Fruit fly (Drosophila melanogaster) whole organism, embryonic: ENCODE measurements around the gene mfas.

Experiments used
- Asciz ChIP-seq: fragments of 200-800 bp; sonication (Bioruptor generic); optimal IDR thresholded peaks from 2 replicates; lab custom pipeline; 2017; ENCODE audit warnings: missing biosample characterization, mild to moderate bottlenecking, missing genetic modification characterization, missing genetic modification reagents
- Atf6 ChIP-seq: fragments of 200-800 bp; sonication (Bioruptor generic); IDR thresholded peaks from 2 replicates; pipeline ENCODE4 v1.3.6; 2022; ENCODE audit warnings: missing biosample characterization, missing genetic modification characterization
- B-H2 ChIP-seq: fragments of 200-800 bp; sonication (Bioruptor generic); optimal IDR thresholded peaks from 2 replicates; lab custom pipeline; 2018; ENCODE audit warnings: missing biosample characterization, mild to moderate bottlenecking, missing genetic modification characterization
- CG11696 ChIP-seq: fragments of 200-800 bp; sonication (Bioruptor generic); IDR thresholded peaks from 2 replicates; pipeline ENCODE4 v1.3.6; 2022; ENCODE audit warnings: missing biosample characterization, missing genetic modification characterization
- CG12219 ChIP-seq: fragments of 200-800 bp; sonication (Bioruptor generic); optimal IDR thresholded peaks from 3 replicates; lab custom pipeline; 2018; ENCODE audit warnings: missing biosample characterization, mild to moderate bottlenecking, missing genetic modification characterization
- CG13296 ChIP-seq: fragments of 200-800 bp; sonication (Bioruptor generic); optimal IDR thresholded peaks from 3 replicates; lab custom pipeline; 2018; ENCODE audit warnings: missing biosample characterization, mild to moderate bottlenecking, missing genetic modification characterization
- CG15011 ChIP-seq: fragments of 200-800 bp; sonication (Bioruptor generic); optimal IDR thresholded peaks from 3 replicates; lab custom pipeline; 2018; ENCODE audit warnings: missing biosample characterization, mild to moderate bottlenecking, missing genetic modification characterization
- CG15269 ChIP-seq: fragments of 200-800 bp; sonication (Bioruptor generic); optimal IDR thresholded peaks from 2 replicates; lab custom pipeline; 2018; ENCODE audit warnings: missing biosample characterization, mild to moderate bottlenecking, missing genetic modification characterization, moderate library complexity
- CG2116 ChIP-seq: fragments of 200-800 bp; sonication (Bioruptor generic); optimal IDR thresholded peaks from 3 replicates; lab custom pipeline; 2018; ENCODE audit warnings: missing biosample characterization, mild to moderate bottlenecking, missing genetic modification characterization
- CG30020 ChIP-seq: fragments of 200-800 bp; optimal IDR thresholded peaks from 2 replicates; lab custom pipeline; 2019; ENCODE audit warnings: missing biosample characterization, mild to moderate bottlenecking, missing genetic modification characterization, moderate library complexity
- CG34422 ChIP-seq: fragments of 200-800 bp; sonication (Bioruptor generic); IDR thresholded peaks from 3 replicates; pipeline ENCODE4 v1.3.6; 2022; ENCODE audit warnings: missing biosample characterization, missing genetic modification characterization
- CG3847 ChIP-seq: fragments of 200-800 bp; sonication (Bioruptor generic); IDR thresholded peaks from 2 replicates; pipeline ENCODE4 v1.3.6; 2022; ENCODE audit warnings: missing biosample characterization, missing genetic modification characterization
- CG6683 ChIP-seq: fragments of 200-800 bp; sonication (Bioruptor generic); optimal IDR thresholded peaks from 2 replicates; lab custom pipeline; 2017; ENCODE audit warnings: missing biosample characterization, mild to moderate bottlenecking, missing genetic modification characterization, missing genetic modification reagents
- CG6765 ChIP-seq: fragments of 200-800 bp; sonication (Bioruptor generic); optimal IDR thresholded peaks from 3 replicates; lab custom pipeline; 2017; ENCODE audit warnings: missing biosample characterization, mild to moderate bottlenecking, missing genetic modification characterization
- Fer3 ChIP-seq: fragments of 200-800 bp; sonication (Bioruptor generic); optimal IDR thresholded peaks from 2 replicates; lab custom pipeline; 2018; ENCODE audit warnings: missing biosample characterization, mild to moderate bottlenecking, missing genetic modification characterization, moderate library complexity
- HLH4C ChIP-seq: fragments of 200-800 bp; sonication (Bioruptor generic); IDR thresholded peaks from 3 replicates; pipeline ENCODE4 v1.3.6; 2022; ENCODE audit warnings: missing biosample characterization, missing genetic modification characterization; ENCODE audit not compliant: partially characterized antibody
- HmgD ChIP-seq: fragments of 200-800 bp; sonication (Bioruptor generic); optimal IDR thresholded peaks from 3 replicates; lab custom pipeline; 2016; ENCODE audit warnings: missing biosample characterization, missing genetic modification characterization
- Hmr ChIP-seq: fragments of 200-800 bp; sonication (Bioruptor generic); optimal IDR thresholded peaks from 3 replicates; lab custom pipeline; 2017; ENCODE audit warnings: mild to moderate bottlenecking, missing biosample characterization, missing genetic modification reagents, missing genetic modification characterization
- Hr78 ChIP-seq, 2 experiments: fragments of 200-800 bp in 1 of 2; fragments of >200 bp in 1 of 2; sonication (Bioruptor generic) in 1 of 2; optimal IDR thresholded peaks; 2 replicates each; lab custom pipeline; 2017 to 2019; ENCODE audit warnings: missing biosample characterization in 2 of 2, missing genetic modification characterization in 2 of 2, mild to moderate bottlenecking in 1 of 2, moderate library complexity in 1 of 2
- Med ChIP-seq: fragments of 200-800 bp; sonication (Bioruptor generic); peaks from one replicate; lab custom pipeline; 2016; ENCODE audit warnings: missing biosample characterization, missing genetic modification characterization, mild to moderate bottlenecking, inconsistent platforms, moderate library complexity
- Nf-YA ChIP-seq: fragments of 200-800 bp; sonication (Bioruptor generic); IDR thresholded peaks from 2 replicates; pipeline ENCODE4 v1.3.6; 2022; ENCODE audit warnings: missing biosample characterization, missing genetic modification characterization
- PHDP ChIP-seq: fragments of 200-800 bp; sonication (Bioruptor generic); optimal IDR thresholded peaks from 3 replicates; lab custom pipeline; 2018; ENCODE audit warnings: missing biosample characterization, mild to moderate bottlenecking, missing genetic modification characterization, moderate library complexity
- Scr ChIP-seq: fragments of 200-800 bp; sonication (Bioruptor generic); IDR thresholded peaks from 2 replicates; pipeline ENCODE4 v1.3.6; 2022; ENCODE audit warnings: missing biosample characterization, missing genetic modification characterization; ENCODE audit not compliant: partially characterized antibody
- Side ChIP-seq: fragments of 200-800 bp; sonication (Bioruptor generic); optimal IDR thresholded peaks from 2 replicates; lab custom pipeline; 2016; ENCODE audit warnings: missing biosample characterization, missing genetic modification characterization
- Vsx1 ChIP-seq: fragments of 200-800 bp; sonication (Bioruptor generic); optimal IDR thresholded peaks from 2 replicates; lab custom pipeline; 2017; ENCODE audit warnings: missing biosample characterization, mild to moderate bottlenecking, missing genetic modification characterization, missing genetic modification reagents
- aop ChIP-seq: fragments of 200-800 bp; sonication (Bioruptor generic); IDR thresholded peaks from 2 replicates; pipeline ENCODE4 v1.3.6; 2022; ENCODE audit warnings: missing biosample characterization, missing genetic modification characterization
- br ChIP-seq: fragments of >200 bp; optimal IDR thresholded peaks from 2 replicates; lab custom pipeline; 2017
- bsh ChIP-seq, 2 experiments: fragments of 200-800 bp; sonication (Bioruptor generic); optimal IDR thresholded peaks; 2 replicates each; lab custom pipeline; 2017 to 2018; ENCODE audit warnings: mild to moderate bottlenecking in 2 of 2, missing biosample characterization in 2 of 2, missing genetic modification characterization in 2 of 2, moderate library complexity in 1 of 2
- chm ChIP-seq: fragments of 200-800 bp; sonication (Bioruptor generic); IDR thresholded peaks from 2 replicates; pipeline ENCODE4 v1.3.6; 2022; ENCODE audit warnings: missing biosample characterization, missing genetic modification characterization
- ci ChIP-seq: fragments of 200-800 bp; sonication (Bioruptor generic); IDR thresholded peaks from 3 replicates; pipeline ENCODE4 v1.3.6; 2022; ENCODE audit warnings: missing biosample characterization, missing genetic modification characterization
- cwo ChIP-seq: fragments of 200-800 bp; sonication (Bioruptor generic); optimal IDR thresholded peaks from 3 replicates; lab custom pipeline; 2017; ENCODE audit warnings: missing biosample characterization, missing genetic modification characterization, mild to moderate bottlenecking, moderate library complexity, missing genetic modification reagents
- dan ChIP-seq: fragments of 200-800 bp; sonication (Bioruptor generic); IDR thresholded peaks from 2 replicates; pipeline ENCODE4 v1.3.6; 2022; ENCODE audit warnings: missing biosample characterization, missing genetic modification characterization
- danr ChIP-seq: fragments of 200-800 bp; sonication (Bioruptor generic); IDR thresholded peaks from 2 replicates; pipeline ENCODE4 v1.3.6; 2022; ENCODE audit warnings: missing biosample characterization, missing genetic modification characterization
- dmrt99B ChIP-seq: fragments of 200-800 bp; sonication (Bioruptor generic); optimal IDR thresholded peaks from 2 replicates; lab custom pipeline; 2018; ENCODE audit warnings: missing biosample characterization, mild to moderate bottlenecking, missing genetic modification characterization, moderate library complexity
- emc ChIP-seq: fragments of 200-800 bp; sonication (Bioruptor generic); optimal IDR thresholded peaks from 2 replicates; lab custom pipeline; 2016; ENCODE audit warnings: missing biosample characterization, missing genetic modification characterization
- fd64A ChIP-seq: fragments of 200-800 bp; sonication (Bioruptor generic); optimal IDR thresholded peaks from 3 replicates; lab custom pipeline; 2018; ENCODE audit warnings: missing biosample characterization, mild to moderate bottlenecking, missing genetic modification characterization
- fru ChIP-seq: fragments of >200 bp; optimal IDR thresholded peaks from 2 replicates; lab custom pipeline; 2017
- grn ChIP-seq: fragments of 200-800 bp; sonication (Bioruptor generic); optimal IDR thresholded peaks from 3 replicates; lab custom pipeline; 2017; ENCODE audit warnings: missing biosample characterization, missing genetic modification characterization
- inv ChIP-seq: fragments of 200-800 bp; sonication (Bioruptor generic); IDR thresholded peaks from 2 replicates; pipeline ENCODE4 v1.3.6; 2022; ENCODE audit warnings: missing biosample characterization, missing genetic modification characterization; ENCODE audit not compliant: partially characterized antibody
- lab ChIP-seq: fragments of 200-800 bp; sonication (Bioruptor generic); optimal IDR thresholded peaks from 3 replicates; lab custom pipeline; 2017; ENCODE audit warnings: missing biosample characterization, missing genetic modification characterization, mild to moderate bottlenecking, moderate library complexity, missing genetic modification reagents
- nom ChIP-seq: fragments of 200-800 bp; sonication (Bioruptor generic); optimal IDR thresholded peaks from 2 replicates; lab custom pipeline; 2017; ENCODE audit warnings: missing biosample characterization, missing genetic modification characterization, mild to moderate bottlenecking, moderate library complexity, missing genetic modification reagents
- odd ChIP-seq: fragments of 200-800 bp; sonication (Bioruptor generic); optimal IDR thresholded peaks from 2 replicates; lab custom pipeline; 2017; ENCODE audit warnings: missing biosample characterization, mild to moderate bottlenecking, missing genetic modification characterization
- pan ChIP-seq, 4 experiments: fragments of >200 bp in 3 of 4; fragments of 200-800 bp in 1 of 4; sonication (Bioruptor generic) in 1 of 4; optimal IDR thresholded peaks in 3 of 4; IDR thresholded peaks in 1 of 4; 2 replicates each; pipeline versions ENCODE4 v1.3.6 to Lab custom; 2017 to 2022; ENCODE audit warnings: missing biosample characterization in 2 of 4, missing genetic modification characterization in 2 of 4, mixed read lengths in 1 of 4
- so ChIP-seq: fragments of 200-800 bp; sonication (Bioruptor generic); IDR thresholded peaks from 3 replicates; pipeline ENCODE4 v1.3.6; 2022; ENCODE audit warnings: missing biosample characterization, missing genetic modification characterization
- sr ChIP-seq: fragments of 200-800 bp; sonication (Bioruptor generic); IDR thresholded peaks from 3 replicates; pipeline ENCODE4 v1.3.6; 2022; ENCODE audit warnings: missing biosample characterization, missing genetic modification characterization
- ssp ChIP-seq: fragments of 200-800 bp; sonication (Bioruptor generic); IDR thresholded peaks from 2 replicates; pipeline ENCODE4 v1.3.6; 2022; ENCODE audit warnings: missing biosample characterization, missing genetic modification characterization
- stc ChIP-seq: fragments of 200-800 bp; sonication (Bioruptor generic); IDR thresholded peaks from 2 replicates; pipeline ENCODE4 v1.3.6; 2022; ENCODE audit warnings: missing biosample characterization, missing genetic modification characterization
- stwl ChIP-seq: fragments of 200-800 bp; sonication (Bioruptor generic); optimal IDR thresholded peaks from 3 replicates; lab custom pipeline; 2018; ENCODE audit warnings: missing biosample characterization, mild to moderate bottlenecking, missing genetic modification characterization, moderate library complexity
- zf30C ChIP-seq: fragments of 200-800 bp; sonication (Bioruptor generic); optimal IDR thresholded peaks from 3 replicates; lab custom pipeline; 2018; ENCODE audit warnings: missing biosample characterization, mild to moderate bottlenecking, missing genetic modification characterization

Gene mfas

dm6 chr3R:11968030-11968753 lies 24.9 kb downstream of the mfas start (continued):
- peak; percentile 23 for TF ChIP-seq Fer3 (tag; lab: Kevin White, UChicago)
- TF ChIP-seq CG30020 (tag; lab: Kevin White, UChicago) = no peak
- no peak for TF ChIP-seq dmrt99B (tag; lab: Kevin White, UChicago)
- TF ChIP-seq grn (GFP tag; lab: Kevin White, UChicago) = peak; percentile 66
- no peak for TF ChIP-seq sr (GFP tag; lab: Robert Waterston, UW)
- peak; percentile 9 for TF ChIP-seq CG15269 (tag; lab: Kevin White, UChicago)
- TF ChIP-seq Hmr (GFP tag; lab: Kevin White, UChicago) = peak; percentile 0
- peak; percentile 0 for TF ChIP-seq odd
- no peak for TF ChIP-seq stc (GFP tag; lab: Robert Waterston, UW)
- no peak for TF ChIP-seq CG12219 (GFP tag; lab: Kevin White, UChicago)
- no peak for TF ChIP-seq HmgD
- no peak for TF ChIP-seq chm (GFP tag; lab: Robert Waterston, UW)
- TF ChIP-seq zf30C (GFP tag; lab: Kevin White, UChicago) = no peak
- no peak for TF ChIP-seq dan (GFP tag; lab: Robert Waterston, UW)
- TF ChIP-seq CG2116 (GFP tag; lab: Kevin White, UChicago) = no peak
- peak; percentile 43; the same call in 1 of the 2 replicates for TF ChIP-seq Atf6 (GFP tag; lab: Robert Waterston, UW)
- no peak for TF ChIP-seq br (lab: Kevin White, UChicago)
- TF ChIP-seq fru (lab: Kevin White, UChicago) = no peak
- no peak for TF ChIP-seq CG6765
- no peak for TF ChIP-seq danr
- TF ChIP-seq so (GFP tag; lab: Robert Waterston, UW) = no peak
- TF ChIP-seq lab (GFP tag; lab: Kevin White, UChicago) = peak; percentile 60
- no peak for TF ChIP-seq bsh (GFP tag; optimal IDR thresholded peaks at IDR 0.05; lab: Kevin White, UChicago)
- TF ChIP-seq CG34422 (GFP tag; lab: Robert Waterston, UW) = no peak
- no peak for TF ChIP-seq CG15011 (GFP tag; lab: Kevin White, UChicago)
- TF ChIP-seq Med = peak; percentile 71
- TF ChIP-seq ci (GFP tag; lab: Robert Waterston, UW) = 0 out of 3 replicates have a peak, but pooled peaks have one; percentile 6
- no peak for TF ChIP-seq Vsx1
- no peak for TF ChIP-seq emc (GFP tag; lab: Kevin White, UChicago)
- TF ChIP-seq PHDP (tag; lab: Kevin White, UChicago) = peak; percentile 24
- peak; percentile 67 for TF ChIP-seq B-H2 (GFP tag; lab: Kevin White, UChicago)
- no peak for TF ChIP-seq stwl (tag; lab: Kevin White, UChicago)
- TF ChIP-seq Scr (GFP tag; lab: Robert Waterston, UW) = no peak
- TF ChIP-seq CG3847 (GFP tag; lab: Robert Waterston, UW) = no peak
- TF ChIP-seq CG11696 (GFP tag; lab: Robert Waterston, UW) = no peak
- no peak for TF ChIP-seq fd64A (GFP tag; lab: Kevin White, UChicago)
- TF ChIP-seq Side (GFP tag; lab: Kevin White, UChicago) = no peak
- TF ChIP-seq ssp = no peak
- no peak for TF ChIP-seq Nf-YA (GFP tag; lab: Robert Waterston, UW)
- TF ChIP-seq Hr78 (GFP tag; optimal IDR thresholded peaks at IDR 0.05; lab: Kevin White, UChicago) = no peak
- no peak for TF ChIP-seq Asciz (GFP tag; lab: Kevin White, UChicago)
- TF ChIP-seq CG6683 (GFP tag; lab: Kevin White, UChicago) = no peak
- peak; percentile 6 for TF ChIP-seq nom (GFP tag; lab: Kevin White, UChicago)
- TF ChIP-seq pan (optimal IDR thresholded peaks at IDR 0.05; lab: Kevin White, UChicago) = no peak
- TF ChIP-seq pan (GFP tag; optimal IDR thresholded peaks at IDR 0.05 in 1 of 2, IDR thresholded peaks at IDR 0.05 in 1 of 2) = no peak
- TF ChIP-seq CG13296 (GFP tag; lab: Kevin White, UChicago) = peak; percentile 14
- peak; percentile 69 for TF ChIP-seq cwo (GFP tag; lab: Kevin White, UChicago)
- no peak for TF ChIP-seq aop (GFP tag; lab: Robert Waterston, UW)
- TF ChIP-seq inv (GFP tag; lab: Robert Waterston, UW) = no peak
- TF ChIP-seq HLH4C (GFP tag; lab: Robert Waterston, UW) = no peak
